Fruit fly (Drosophila melanogaster) whole organism, embryonic: ENCODE results near the gene Acat1.

Source experiments
- Aef1 ChIP-seq: fragments of 200-800 bp; sonication (Bioruptor generic); IDR thresholded peaks from 3 replicates; pipeline ENCODE4 v1.3.6; 2022; ENCODE audit warnings: missing biosample characterization, missing genetic modification characterization
- Asciz ChIP-seq: fragments of 200-800 bp; sonication (Bioruptor generic); optimal IDR thresholded peaks from 2 replicates; lab custom pipeline; 2017; ENCODE audit warnings: missing biosample characterization, mild to moderate bottlenecking, missing genetic modification characterization, missing genetic modification reagents
- Bgb ChIP-seq: fragments of 200-800 bp; sonication (Bioruptor generic); IDR thresholded peaks from 2 replicates; pipeline ENCODE4 v1.3.6; 2022; ENCODE audit warnings: missing biosample characterization, missing genetic modification characterization; ENCODE audit not compliant: partially characterized antibody
- CG10366 ChIP-seq: fragments of 200-800 bp; sonication (Bioruptor generic); IDR thresholded peaks from 2 replicates; pipeline ENCODE4 v1.3.6; 2022; ENCODE audit warnings: missing biosample characterization, missing genetic modification characterization
- CG12744 ChIP-seq: fragments of 200-800 bp; sonication (Bioruptor generic); optimal IDR thresholded peaks from 2 replicates; lab custom pipeline; 2016; ENCODE audit warnings: missing biosample characterization, missing genetic modification characterization
- CG15696 ChIP-seq: fragments of 200-800 bp; sonication (Bioruptor generic); optimal IDR thresholded peaks from 2 replicates; lab custom pipeline; 2019; ENCODE audit warnings: missing biosample characterization, mild to moderate bottlenecking, missing genetic modification characterization, moderate library complexity
- CG1647 ChIP-seq: fragments of 200-800 bp; sonication (Bioruptor generic); optimal IDR thresholded peaks from 3 replicates; lab custom pipeline; 2016; ENCODE audit warnings: missing biosample characterization, missing genetic modification characterization
- CG17829 ChIP-seq: fragments of 200-800 bp; optimal IDR thresholded peaks from 2 replicates; lab custom pipeline; 2019; ENCODE audit warnings: missing biosample characterization, mild to moderate bottlenecking, missing genetic modification characterization, moderate library complexity
- CG2199 ChIP-seq: fragments of 200-800 bp; sonication (Bioruptor generic); IDR thresholded peaks from 3 replicates; pipeline ENCODE4 v1.3.6; 2022; ENCODE audit warnings: missing biosample characterization, missing genetic modification characterization
- CG32532 ChIP-seq: fragments of 200-800 bp; sonication (Bioruptor generic); IDR thresholded peaks from 2 replicates; pipeline ENCODE4 v1.3.6; 2022; ENCODE audit warnings: missing biosample characterization, missing genetic modification characterization
- CG3281 ChIP-seq: fragments of 200-800 bp; sonication (Bioruptor generic); optimal IDR thresholded peaks from 3 replicates; lab custom pipeline; 2017; ENCODE audit warnings: missing biosample characterization, mild to moderate bottlenecking, missing genetic modification characterization
- CG3726 ChIP-seq: fragments of 200-800 bp; sonication (Bioruptor generic); IDR thresholded peaks from 3 replicates; pipeline ENCODE4, ENCODE4 v1.3.6; 2022; ENCODE audit warnings: missing biosample characterization, missing genetic modification characterization
- CG4854 ChIP-seq: fragments of 200-800 bp; sonication (Bioruptor generic); optimal IDR thresholded peaks from 2 replicates; lab custom pipeline; 2016; ENCODE audit warnings: missing biosample characterization, missing genetic modification characterization, inconsistent platforms
- CG7271 ChIP-seq: fragments of 200-800 bp; sonication (Bioruptor generic); optimal IDR thresholded peaks from 2 replicates; lab custom pipeline; 2018; ENCODE audit warnings: missing biosample characterization, mild to moderate bottlenecking, missing genetic modification characterization, moderate library complexity
- CG7839 ChIP-seq: fragments of 200-800 bp; sonication (Bioruptor generic); optimal IDR thresholded peaks from 3 replicates; lab custom pipeline; 2018; ENCODE audit warnings: missing biosample characterization, mild to moderate bottlenecking, missing genetic modification characterization, moderate library complexity
- CG8944 ChIP-seq: fragments of 200-800 bp; sonication (Bioruptor generic); optimal IDR thresholded peaks from 3 replicates; lab custom pipeline; 2016; ENCODE audit warnings: missing biosample characterization, missing genetic modification characterization
- Dfd ChIP-seq, 2 experiments: fragments of >200 bp; optimal IDR thresholded peaks; 2 replicates each; lab custom pipeline; 2017; ENCODE audit warnings: missing biosample characterization in 2 of 2, missing genetic modification characterization in 2 of 2
- Dip3 ChIP-seq: fragments of 200-800 bp; sonication (Bioruptor generic); optimal IDR thresholded peaks from 3 replicates; lab custom pipeline; 2016; ENCODE audit warnings: missing biosample characterization, missing genetic modification characterization
- HHEX ChIP-seq: fragments of 200-800 bp; sonication (Bioruptor generic); optimal IDR thresholded peaks from 3 replicates; lab custom pipeline; 2017; ENCODE audit warnings: missing biosample characterization, mild to moderate bottlenecking, missing genetic modification characterization, missing genetic modification reagents
- Hmr ChIP-seq: fragments of 200-800 bp; sonication (Bioruptor generic); optimal IDR thresholded peaks from 3 replicates; lab custom pipeline; 2017; ENCODE audit warnings: mild to moderate bottlenecking, missing biosample characterization, missing genetic modification reagents, missing genetic modification characterization
- Max ChIP-seq: fragments of 200-800 bp; sonication (Bioruptor generic); optimal IDR thresholded peaks from 2 replicates; lab custom pipeline; 2016; ENCODE audit warnings: missing biosample characterization, mild to moderate bottlenecking, missing genetic modification characterization
- Mes4 ChIP-seq: fragments of 200-800 bp; sonication (Bioruptor generic); optimal IDR thresholded peaks from 2 replicates; lab custom pipeline; 2016; ENCODE audit warnings: missing biosample characterization, missing genetic modification characterization
- NFAT ChIP-seq: fragments of 200-800 bp; sonication (Bioruptor generic); IDR thresholded peaks from 2 replicates; pipeline ENCODE4 v1.3.6; 2022; ENCODE audit warnings: missing biosample characterization, missing genetic modification characterization
- Oli ChIP-seq: fragments of 200-800 bp; sonication (Bioruptor generic); optimal IDR thresholded peaks from 2 replicates; lab custom pipeline; 2018; ENCODE audit warnings: missing biosample characterization, mild to moderate bottlenecking, missing genetic modification characterization, moderate library complexity
- Optix ChIP-seq: fragments of 200-800 bp; sonication (Bioruptor generic); IDR thresholded peaks from 3 replicates; pipeline ENCODE4 v1.3.6; 2022; ENCODE audit warnings: missing biosample characterization, missing genetic modification characterization
- PHDP ChIP-seq: fragments of 200-800 bp; sonication (Bioruptor generic); optimal IDR thresholded peaks from 3 replicates; lab custom pipeline; 2018; ENCODE audit warnings: missing biosample characterization, mild to moderate bottlenecking, missing genetic modification characterization, moderate library complexity
- Poxn ChIP-seq: fragments of 200-800 bp; sonication (Bioruptor generic); IDR thresholded peaks from 2 replicates; pipeline ENCODE4 v1.3.6; 2022; ENCODE audit warnings: missing biosample characterization, missing genetic modification characterization
- Sox102F ChIP-seq: fragments of 200-800 bp; sonication (Bioruptor generic); optimal IDR thresholded peaks from 2 replicates; lab custom pipeline; 2018; ENCODE audit warnings: missing biosample characterization, mild to moderate bottlenecking, missing genetic modification characterization, moderate library complexity
- Usf ChIP-seq: fragments of 200-800 bp; sonication (Bioruptor generic); optimal IDR thresholded peaks from 2 replicates; lab custom pipeline; 2017; ENCODE audit warnings: missing genotype, missing biosample characterization, missing genetic modification characterization
- az2 ChIP-seq: fragments of 200-800 bp; sonication (Bioruptor generic); optimal IDR thresholded peaks from 3 replicates; lab custom pipeline; 2016; ENCODE audit warnings: missing biosample characterization, missing genetic modification characterization
- ci ChIP-seq: fragments of 200-800 bp; sonication (Bioruptor generic); IDR thresholded peaks from 3 replicates; pipeline ENCODE4 v1.3.6; 2022; ENCODE audit warnings: missing biosample characterization, missing genetic modification characterization
- da ChIP-seq: fragments of 200-800 bp; sonication (Bioruptor generic); optimal IDR thresholded peaks from 2 replicates; lab custom pipeline; 2016; ENCODE audit warnings: missing biosample characterization, missing genetic modification characterization
- ems ChIP-seq: fragments of 200-800 bp; sonication (Bioruptor generic); optimal IDR thresholded peaks from 3 replicates; lab custom pipeline; 2016; ENCODE audit warnings: missing biosample characterization, missing genetic modification characterization
- gfzf ChIP-seq: fragments of 200-800 bp; sonication (Bioruptor generic); optimal IDR thresholded peaks from 2 replicates; lab custom pipeline; 2016; ENCODE audit warnings: missing biosample characterization, mild to moderate bottlenecking, missing genetic modification characterization, moderate library complexity
- grn ChIP-seq: fragments of 200-800 bp; sonication (Bioruptor generic); optimal IDR thresholded peaks from 3 replicates; lab custom pipeline; 2017; ENCODE audit warnings: missing biosample characterization, missing genetic modification characterization
- hb ChIP-seq: fragments of 200-800 bp; sonication (Bioruptor generic); IDR thresholded peaks from 3 replicates; pipeline ENCODE4 v1.3.6; 2022; ENCODE audit warnings: missing biosample characterization, missing genetic modification characterization; ENCODE audit not compliant: partially characterized antibody
- inv ChIP-seq: fragments of 200-800 bp; sonication (Bioruptor generic); IDR thresholded peaks from 2 replicates; pipeline ENCODE4 v1.3.6; 2022; ENCODE audit warnings: missing biosample characterization, missing genetic modification characterization; ENCODE audit not compliant: partially characterized antibody
- ken ChIP-seq: fragments of 200-800 bp; sonication (Bioruptor generic); IDR thresholded peaks from 3 replicates; pipeline ENCODE4 v1.3.6; 2022; ENCODE audit warnings: missing biosample characterization, missing genetic modification characterization
- lilli ChIP-seq: fragments of 200-800 bp; sonication (Bioruptor generic); optimal IDR thresholded peaks from 3 replicates; lab custom pipeline; 2016; ENCODE audit warnings: missing biosample characterization, missing genetic modification characterization
- lmd ChIP-seq: fragments of 200-800 bp; sonication (Bioruptor generic); IDR thresholded peaks from 2 replicates; pipeline ENCODE4 v1.3.6; 2022; ENCODE audit warnings: missing biosample characterization, missing genetic modification characterization
- psq ChIP-seq: fragments of 200-800 bp; sonication (Bioruptor generic); optimal IDR thresholded peaks from 2 replicates; lab custom pipeline; 2017; ENCODE audit warnings: missing biosample characterization, missing genetic modification characterization
- salm ChIP-seq: fragments of 200-800 bp; sonication (Bioruptor generic); optimal IDR thresholded peaks from 2 replicates; lab custom pipeline; 2018; ENCODE audit warnings: missing biosample characterization, mild to moderate bottlenecking, missing genetic modification characterization
- sc ChIP-seq, 3 experiments: fragments of >200 bp in 2 of 3; fragments of 200-800 bp in 1 of 3; sonication (Bioruptor generic) in 1 of 3; optimal IDR thresholded peaks; 2 replicates in 2 of 3; 3 replicates in 1 of 3; lab custom pipeline; 2017; ENCODE audit warnings: mild to moderate bottlenecking in 1 of 3, missing biosample characterization in 1 of 3, missing genetic modification characterization in 1 of 3, missing genetic modification reagents in 1 of 3
- shn ChIP-seq: fragments of 200-800 bp; sonication (Bioruptor generic); optimal IDR thresholded peaks from 3 replicates; lab custom pipeline; 2016; ENCODE audit warnings: missing biosample characterization, missing genetic modification characterization
- sob ChIP-seq: fragments of 200-800 bp; sonication (Bioruptor generic); IDR thresholded peaks from 2 replicates; pipeline ENCODE4 v1.3.6; 2022; ENCODE audit warnings: missing biosample characterization, missing genetic modification characterization
- trem ChIP-seq: fragments of 200-800 bp; optimal IDR thresholded peaks from 3 replicates; lab custom pipeline; 2019; ENCODE audit warnings: missing biosample characterization, mild to moderate bottlenecking, missing genetic modification characterization, moderate library complexity
- wek ChIP-seq: fragments of 200-800 bp; sonication (Bioruptor generic); optimal IDR thresholded peaks from 3 replicates; lab custom pipeline; 2018; ENCODE audit warnings: missing biosample characterization, mild to moderate bottlenecking, missing genetic modification characterization, moderate library complexity

The Acat1 gene

dm6 chrX:7937588-7938481 is 49.2 kb upstream of the Acat1 start (continued):
- TF ChIP-seq Bgb (GFP tag; lab: Robert Waterston, UW) (no peak; the same call in 1 of the 2 replicates), CG7271 (no peak), CG12744 (GFP tag; lab: Kevin White, UChicago) (no peak), az2 (GFP tag; lab: Kevin White, UChicago) (peak; percentile 70), gfzf (no peak), CG7839 (tag; lab: Kevin White, UChicago) (peak; percentile 87), wek (GFP tag; lab: Kevin White, UChicago) (peak; percentile 12), Dfd (GFP tag; optimal IDR thresholded peaks at IDR 0.05; lab: Kevin White, UChicago) (no peak), da (GFP tag; lab: Kevin White, UChicago) (peak; percentile 88), grn (GFP tag; lab: Kevin White, UChicago) (no peak), Dip3 (peak; percentile 55), Max (GFP tag; lab: Kevin White, UChicago) (peak; percentile 63), Sox102F (GFP tag; lab: Kevin White, UChicago) (peak; percentile 87), lmd (peak; percentile 84), CG3281 (GFP tag; lab: Kevin White, UChicago) (peak; percentile 53), lilli (peak; percentile 62), CG10366 (GFP tag; lab: Robert Waterston, UW) (peak; percentile 65; the same call in 1 of the 2 replicates), Optix (GFP tag; lab: Robert Waterston, UW) (peak; percentile 82), hb (GFP tag; lab: Robert Waterston, UW) (no peak), inv (no peak), CG4854 (GFP tag; lab: Kevin White, UChicago) (peak; percentile 49), CG15696 (peak; percentile 70), ken (peak; percentile 66; the same call in 2 of the 3 replicates), NFAT (GFP tag; lab: Robert Waterston, UW) (0 out of 2 replicates have a peak, but pooled peaks have one; percentile 19), HHEX (peak; percentile 62), shn (GFP tag; lab: Kevin White, UChicago) (peak; percentile 89), salm (tag; lab: Kevin White, UChicago) (peak; percentile 45), Aef1 (GFP tag; lab: Robert Waterston, UW) (peak; percentile 47; the same call in 1 of the 3 replicates), CG3726 (GFP tag; lab: Robert Waterston, UW) (peak; percentile 70; the same call in 1 of the 3 replicates), sc (optimal IDR thresholded peaks at IDR 0.05; lab: Kevin White, UChicago) (no peak), sc (GFP tag; optimal IDR thresholded peaks at IDR 0.05; lab: Kevin White, UChicago) (peak; percentile 88), Mes4 (GFP tag; lab: Kevin White, UChicago) (peak; percentile 87), CG1647 (GFP tag; lab: Kevin White, UChicago) (peak; percentile 16), sob (GFP tag; lab: Robert Waterston, UW) (0 out of 2 replicates have a peak, but pooled peaks have one; percentile 36), CG8944 (GFP tag; lab: Kevin White, UChicago) (peak; percentile 88), CG32532 (GFP tag; lab: Robert Waterston, UW) (0 out of 2 replicates have a peak, but pooled peaks have one; percentile 52), Usf (GFP tag; lab: Kevin White, UChicago) (peak; percentile 68), Oli (peak; percentile 90), PHDP (tag; lab: Kevin White, UChicago) (peak; percentile 72), ems (GFP tag; lab: Kevin White, UChicago) (peak; percentile 74), Poxn (GFP tag; lab: Robert Waterston, UW) (no peak), psq (GFP tag; lab: Kevin White, UChicago) (peak; percentile 35), CG2199 (GFP tag; lab: Robert Waterston, UW) (no peak), trem (tag; lab: Kevin White, UChicago) (peak; percentile 58), Hmr (peak; percentile 58), Asciz (GFP tag; lab: Kevin White, UChicago) (peak; percentile 68), ci (GFP tag; lab: Robert Waterston, UW) (peak; percentile 59; the same call in 1 of the 3 replicates), CG17829 (peak; percentile 83)
